Worm (Caenorhabditis elegans) whole organism, L3 larva: ENCODE measurements around the gene srxa-2.
A peak's percentile ranks its signal among the peaks of the same experiment; 100 is the strongest.

Experiments
- ZK546.5 ChIP-seq: sonication (generic microtip); optimal IDR thresholded peaks from 2 replicates; lab custom pipeline; 2017; ENCODE audit warnings: missing biosample characterization, missing genetic modification characterization
- aly-2 ChIP-seq: fragments of 150-350 bp; optimal IDR thresholded peaks from 2 replicates; lab custom pipeline; 2014; ENCODE audit warnings: missing biosample characterization, missing genetic modification characterization
- ama-1 ChIP-seq: fragments of 150-350 bp; optimal IDR thresholded peaks from 2 replicates; lab custom pipeline; 2018
- ceh-16 ChIP-seq: sonication (generic microtip); optimal IDR thresholded peaks from 2 replicates; lab custom pipeline; 2017; ENCODE audit warnings: missing biosample characterization, missing genetic modification characterization
- ceh-28 ChIP-seq: fragments of 150-350 bp; optimal IDR thresholded peaks from 2 replicates; lab custom pipeline; 2014; ENCODE audit warnings: missing biosample characterization, missing genetic modification reagents, missing genetic modification characterization
- ceh-82 ChIP-seq: fragments of 150-350 bp; optimal IDR thresholded peaks from 2 replicates; lab custom pipeline; 2014; ENCODE audit warnings: missing biosample characterization, missing genetic modification characterization
- daf-12 ChIP-seq: fragments of 150-350 bp; optimal IDR thresholded peaks from 2 replicates; lab custom pipeline; 2014; ENCODE audit warnings: missing biosample characterization, missing genetic modification reagents, missing genetic modification characterization
- egl-5 ChIP-seq: fragments of 150-350 bp; optimal IDR thresholded peaks from 2 replicates; lab custom pipeline; 2017; ENCODE audit warnings: missing biosample characterization, missing genetic modification reagents, missing genetic modification characterization, inconsistent platforms
- elt-1 ChIP-seq: fragments of 150-350 bp; optimal IDR thresholded peaks from 2 replicates; lab custom pipeline; 2014; ENCODE audit warnings: missing biosample characterization, missing genetic modification characterization
- elt-2 ChIP-seq: sonication (generic microtip); optimal IDR thresholded peaks from 2 replicates; lab custom pipeline; 2016; ENCODE audit warnings: missing genetic modification reagents, mild to moderate bottlenecking, missing genetic modification characterization, missing compliant biosample characterization
- elt-3 ChIP-seq, 3 experiments: fragments of 150-350 bp in 1 of 3; sonication (generic microtip) in 2 of 3; optimal IDR thresholded peaks; 2 replicates in 2 of 3; 4 replicates in 1 of 3; lab custom pipeline; 2014 to 2017; ENCODE audit warnings: missing biosample characterization in 3 of 3, missing genetic modification characterization in 3 of 3
- eor-1 ChIP-seq, 2 experiments: fragments of 150-350 bp; optimal IDR thresholded peaks; 2 replicates each; lab custom pipeline; 2014 to 2018; ENCODE audit warnings: missing biosample characterization in 2 of 2, missing genetic modification characterization in 2 of 2
- fos-1 ChIP-seq: fragments of 150-350 bp; optimal IDR thresholded peaks from 2 replicates; lab custom pipeline; 2014; ENCODE audit warnings: missing biosample characterization, missing genetic modification characterization
- jun-1 ChIP-seq: fragments of 150-350 bp; optimal IDR thresholded peaks from 2 replicates; lab custom pipeline; 2014; ENCODE audit warnings: missing biosample characterization, missing genetic modification reagents, missing genetic modification characterization
- lin-15B ChIP-seq: fragments of 150-350 bp; optimal IDR thresholded peaks from 2 replicates; lab custom pipeline; 2014; ENCODE audit warnings: missing biosample characterization, missing genetic modification characterization
- lin-39 ChIP-seq: fragments of 150-350 bp; optimal IDR thresholded peaks from 2 replicates; lab custom pipeline; 2018; ENCODE audit warnings: missing biosample characterization, missing genetic modification reagents, missing genetic modification characterization
- mdl-1 ChIP-seq: fragments of 150-350 bp; optimal IDR thresholded peaks from 2 replicates; lab custom pipeline; 2014; ENCODE audit warnings: missing biosample characterization, missing genetic modification characterization
- mml-1 ChIP-seq: fragments of 150-350 bp; sonication (generic microtip); optimal IDR thresholded peaks from 3 replicates; lab custom pipeline; 2014; ENCODE audit warnings: missing biosample characterization, missing genetic modification characterization
- nfya-1 ChIP-seq: sonication (generic microtip); optimal IDR thresholded peaks from 2 replicates; lab custom pipeline; 2017; ENCODE audit warnings: missing genetic modification characterization, mild to moderate bottlenecking, missing compliant biosample characterization, antibody characterized with exemption, moderate library complexity; ENCODE audit not compliant: insufficient read depth
- nhr-11 ChIP-seq: fragments of 150-350 bp; optimal IDR thresholded peaks from 2 replicates; lab custom pipeline; 2014; ENCODE audit warnings: missing biosample characterization, missing genetic modification characterization
- nhr-23 ChIP-seq: fragments of 150-350 bp; optimal IDR thresholded peaks from 2 replicates; lab custom pipeline; 2014; ENCODE audit warnings: missing biosample characterization, missing genetic modification reagents, missing genetic modification characterization
- nhr-25 ChIP-seq: sonication (generic microtip); optimal IDR thresholded peaks from 2 replicates; lab custom pipeline; 2017; ENCODE audit warnings: missing biosample characterization, missing genetic modification characterization
- nhr-28 ChIP-seq: fragments of 150-350 bp; optimal IDR thresholded peaks from 2 replicates; lab custom pipeline; 2014; ENCODE audit warnings: missing biosample characterization, missing genetic modification characterization
- nhr-43 ChIP-seq: sonication (generic microtip); optimal IDR thresholded peaks from 2 replicates; lab custom pipeline; 2016; ENCODE audit warnings: mild to moderate bottlenecking, missing genetic modification characterization, missing compliant biosample characterization; ENCODE audit not compliant: poor library complexity, severe bottlenecking
- nhr-67 ChIP-seq: fragments of 150-350 bp; optimal IDR thresholded peaks from 2 replicates; lab custom pipeline; 2014; ENCODE audit warnings: missing biosample characterization, missing genetic modification characterization
- nhr-76 ChIP-seq: fragments of 150-350 bp; sonication (generic microtip); optimal IDR thresholded peaks from 5 replicates; lab custom pipeline; 2014; ENCODE audit warnings: missing biosample characterization, missing genetic modification characterization
- nhr-77 ChIP-seq: fragments of 150-350 bp; optimal IDR thresholded peaks from 2 replicates; lab custom pipeline; 2014; ENCODE audit warnings: missing biosample characterization, missing genetic modification characterization
- pha-4 ChIP-seq: fragments of 150-350 bp; optimal IDR thresholded peaks from 2 replicates; lab custom pipeline; 2014; ENCODE audit warnings: missing biosample characterization, missing genetic modification reagents, missing genetic modification characterization
- sea-2 ChIP-seq: fragments of 150-350 bp; sonication (generic microtip); optimal IDR thresholded peaks from 4 replicates; lab custom pipeline; 2014; ENCODE audit warnings: missing biosample characterization, missing genetic modification reagents, missing genetic modification characterization
- skn-1 ChIP-seq: fragments of 150-350 bp; optimal IDR thresholded peaks from 2 replicates; lab custom pipeline; 2014; ENCODE audit warnings: missing biosample characterization, missing genetic modification characterization
- tbx-2 ChIP-seq: sonication (generic microtip); optimal IDR thresholded peaks from 2 replicates; lab custom pipeline; 2016; ENCODE audit warnings: mild to moderate bottlenecking, missing genetic modification characterization, missing compliant biosample characterization
- unc-62 ChIP-seq: fragments of 150-350 bp; sonication (generic microtip); optimal IDR thresholded peaks from 4 replicates; lab custom pipeline; 2014; ENCODE audit warnings: missing biosample characterization, missing genetic modification reagents, missing genetic modification characterization
- zag-1 ChIP-seq: fragments of 150-350 bp; optimal IDR thresholded peaks from 2 replicates; lab custom pipeline; 2014; ENCODE audit warnings: missing biosample characterization, missing genetic modification characterization

Gene srxa-2

DNA sequence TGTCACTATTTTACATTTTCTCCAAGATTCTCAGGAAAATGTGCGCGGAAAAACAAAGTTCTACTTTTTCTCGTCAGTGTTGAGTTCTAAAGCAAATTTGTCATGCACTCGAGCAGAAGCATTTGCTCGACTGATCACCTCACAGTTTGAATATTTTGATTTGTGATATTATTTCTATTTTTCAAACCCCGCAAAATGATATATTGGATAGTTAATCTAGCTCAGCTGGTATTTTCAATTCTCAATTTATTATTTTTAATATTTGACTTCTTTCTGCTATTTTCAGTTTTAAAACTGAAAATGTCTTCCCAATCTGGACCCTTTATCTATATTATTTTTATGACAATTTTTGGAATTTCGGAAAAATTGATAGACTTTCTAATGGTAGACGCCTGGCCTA, at the start of gene srxa-2:
srxa-2 (plus strand) TSS at position 301 of the 400 bp plus-strand sequence.
- no peak for TF ChIP-seq egl-5 (tag; lab: Kevin White, UChicago)
- no peak for TF ChIP-seq nhr-11 (tag; lab: Kevin White, UChicago)
- TF ChIP-seq ZK546.5 (tag; lab: Kevin White, UChicago): no peak
- no peak for TF ChIP-seq nhr-23 (tag; lab: Kevin White, UChicago)
- TF ChIP-seq unc-62 (GFP tag; lab: Kevin White, UChicago): no peak
- TF ChIP-seq daf-12: no peak
- TF ChIP-seq nhr-25 (tag; lab: Kevin White, UChicago): no peak
- TF ChIP-seq lin-15B (tag; lab: Kevin White, UChicago): no peak
- no peak for TF ChIP-seq nhr-28 (tag; lab: Kevin White, UChicago)
- TF ChIP-seq nhr-43 (tag; lab: Kevin White, UChicago): no peak
- TF ChIP-seq skn-1 (tag; lab: Kevin White, UChicago): no peak
- TF ChIP-seq nfya-1 (tag; lab: Kevin White, UChicago): no peak
- TF ChIP-seq jun-1 (tag; lab: Kevin White, UChicago): no peak
- TF ChIP-seq ceh-28 (tag; lab: Kevin White, UChicago): no peak
- TF ChIP-seq elt-3 (tag; optimal IDR thresholded peaks at IDR 0.05; lab: Kevin White, UChicago): no peak
- TF ChIP-seq elt-1 (tag; lab: Kevin White, UChicago): no peak

DNA sequence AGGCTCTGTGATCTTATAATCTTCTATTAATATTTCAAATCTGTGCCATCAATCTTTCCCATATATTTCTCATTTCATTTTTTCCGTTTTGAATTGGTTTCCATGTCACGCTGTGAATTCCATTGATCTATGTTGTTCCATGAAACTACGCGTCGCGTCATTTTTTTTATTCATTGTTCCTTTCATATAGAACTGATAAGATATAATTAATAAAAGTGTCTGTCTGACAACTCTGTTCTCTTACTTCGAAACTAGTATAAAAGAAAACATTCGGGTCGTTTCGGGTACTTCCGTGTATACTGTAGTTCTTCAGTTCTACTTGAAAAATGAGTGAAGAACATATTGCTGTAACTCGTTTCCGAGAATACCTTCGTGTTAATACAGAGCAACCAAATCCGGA, 48.7 kb upstream of the srxa-2 start, which contains the start of gene C10C5.3:
C10C5.3 (plus strand) TSS at position 301 of the 400 bp plus-strand sequence.
- TF ChIP-seq pha-4 (tag; lab: Kevin White, UChicago) (no peak), nhr-43 (tag; lab: Kevin White, UChicago) (no peak), tbx-2 (tag; lab: Kevin White, UChicago) (no peak), ZK546.5 (tag; lab: Kevin White, UChicago) (no peak), sea-2 (GFP tag; lab: Kevin White, UChicago) (no peak), nhr-67 (tag; lab: Kevin White, UChicago) (no peak), fos-1 (tag; lab: Kevin White, UChicago) (no peak), ceh-82 (tag; lab: Kevin White, UChicago) (no peak), elt-1 (tag; lab: Kevin White, UChicago) (no peak), mdl-1 (tag; lab: Kevin White, UChicago) (no peak)

DNA sequence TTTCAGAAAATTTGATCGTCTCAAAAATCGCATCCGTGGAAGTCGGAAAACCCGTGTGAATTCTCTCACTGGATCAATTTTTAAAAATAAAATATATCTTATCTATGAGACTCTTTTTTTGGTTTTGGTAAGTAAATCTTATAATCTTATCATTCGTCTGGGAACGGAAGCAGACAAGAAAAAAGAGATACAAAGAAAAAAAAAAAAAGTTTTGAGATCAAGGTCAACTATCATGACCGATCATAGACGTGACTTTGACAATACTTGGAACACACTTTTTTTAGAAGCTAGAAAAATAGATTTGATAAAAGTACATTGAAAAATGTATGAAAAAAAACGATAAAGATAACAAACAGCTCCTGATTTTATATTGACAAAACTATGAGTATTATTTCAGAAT, 46.6 kb upstream of the srxa-2 start:
- TF ChIP-seq daf-12 (no peak), aly-2 (tag; lab: Kevin White, UChicago) (no peak), nhr-76 (tag; lab: Kevin White, UChicago) (no peak), unc-62 (GFP tag; lab: Kevin White, UChicago) (no peak), eor-1 (tag; optimal IDR thresholded peaks at IDR 0.05; lab: Kevin White, UChicago) (no peak), zag-1 (tag; lab: Kevin White, UChicago) (no peak), nhr-28 (tag; lab: Kevin White, UChicago) (no peak), nhr-25 (tag; lab: Kevin White, UChicago) (peak; percentile 47), nfya-1 (tag; lab: Kevin White, UChicago) (no peak), elt-3 (tag; optimal IDR thresholded peaks at IDR 0.05; lab: Kevin White, UChicago) (peak in 2 of 3 experiments; percentile 11 to 88), nhr-43 (tag; lab: Kevin White, UChicago) (peak; percentile 25), nhr-77 (tag; lab: Kevin White, UChicago) (no peak), ceh-16 (tag; lab: Kevin White, UChicago) (no peak), mml-1 (tag; lab: Kevin White, UChicago) (no peak), nhr-23 (tag; lab: Kevin White, UChicago) (peak; percentile 22), fos-1 (tag; lab: Kevin White, UChicago) (no peak), mdl-1 (tag; lab: Kevin White, UChicago) (no peak), lin-39 (tag; lab: Kevin White, UChicago) (no peak), elt-2 (tag; lab: Kevin White, UChicago) (no peak)

- peak; percentile 42 for TF ChIP-seq elt-2 (tag; lab: Kevin White, UChicago)
- TF ChIP-seq ama-1: no peak
These were observed 44.9 kb upstream of the srxa-2 start, which contains the start of gene C10C5.4 for ce11 chrIV:9378272-9378671. Gene C10C5.4, plus strand, starts transcription at chrIV:9378552.
